Fruit fly (Drosophila melanogaster) S2 (cell line): ENCODE results near the gene Caper.

Source experiments
- CG8478 ChIP-seq: fragments of >200 bp; optimal IDR thresholded peaks from 2 replicates; lab custom pipeline; 2018
- CTCF ChIP-seq, 2 experiments: fragments of >200 bp; optimal IDR thresholded peaks; 2 replicates each; lab custom pipeline; 2018

- TF ChIP-seq CG8478 (lab: Kevin White, UChicago), result no peak
- TF ChIP-seq CTCF (optimal IDR thresholded peaks at IDR 0.05; lab: Kevin White, UChicago), result no peak
Measured at dm6 chr2L:7071862-7072261, 39.3 kb downstream of the Caper start.
